Fruit fly (Drosophila melanogaster): Measurements from ENCODE around the gene CG33641.

DNA sequence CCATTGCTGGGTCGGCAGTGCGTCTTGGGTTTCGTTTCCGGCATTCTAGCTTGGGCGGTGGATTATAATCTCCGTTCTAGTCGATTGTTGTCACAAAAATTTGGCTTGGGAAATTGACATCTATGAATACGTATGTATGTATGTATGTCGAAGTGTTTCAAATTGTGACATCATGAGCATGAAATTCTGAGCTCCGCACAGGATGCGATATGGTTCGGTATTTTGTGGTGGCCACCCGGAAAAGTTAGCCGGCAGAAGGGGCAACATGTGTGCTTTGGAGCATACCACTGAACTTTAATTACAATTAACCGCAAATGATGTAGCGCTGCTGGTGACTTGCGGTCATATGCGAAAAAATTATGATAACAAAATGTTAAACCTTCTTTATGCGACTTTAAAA is 6.8 kb downstream of the CG33641 start, which contains the start of gene CG15638:
- no peak for TF ChIP-seq esn (GFP tag; optimal IDR thresholded peaks at IDR 0.05)
- TF ChIP-seq CG6163 (GFP tag; IDR thresholded peaks at IDR 0.05) = no peak
- TF ChIP-seq pdm3 (GFP tag; optimal IDR thresholded peaks at IDR 0.05) = no peak
- no peak for TF ChIP-seq CG9139 (GFP tag; optimal IDR thresholded peaks at IDR 0.05)
- TF ChIP-seq salr (GFP tag; optimal IDR thresholded peaks at IDR 0.05) = no peak
- no peak for TF ChIP-seq net (GFP tag; optimal IDR thresholded peaks at IDR 0.05)
- no peak for TF ChIP-seq CG10631 (GFP tag; optimal IDR thresholded peaks at IDR 0.05)
- TF ChIP-seq topi (GFP tag; optimal IDR thresholded peaks at IDR 0.05) = no peak
- no peak for TF ChIP-seq Blimp-1 (GFP tag; optimal IDR thresholded peaks at IDR 0.05)
- no peak for TF ChIP-seq Hr39 (GFP tag; optimal IDR thresholded peaks at IDR 0.05)
- no peak for TF ChIP-seq fkh (GFP tag; optimal IDR thresholded peaks at IDR 0.05)
